Fruit fly (Drosophila melanogaster) Kc167 (cell line): ENCODE results near the gene Hph.

Experiments
- Myc ChIP-seq: fragments of >200 bp; optimal IDR thresholded peaks from 2 replicates; lab custom pipeline; 2017; ENCODE audit warnings: missing external identifiers
- Sin3A ChIP-seq: fragments of >200 bp; optimal IDR thresholded peaks from 2 replicates; lab custom pipeline; 2018; ENCODE audit warnings: missing external identifiers
- h ChIP-seq: fragments of >200 bp; optimal IDR thresholded peaks from 3 replicates; lab custom pipeline; 2018; ENCODE audit warnings: missing external identifiers
- insv ChIP-seq: fragments of >200 bp; optimal IDR thresholded peaks from 3 replicates; lab custom pipeline; 2018; ENCODE audit warnings: missing external identifiers
- psq ChIP-seq: fragments of >200 bp; optimal IDR thresholded peaks from 2 replicates; lab custom pipeline; 2017; ENCODE audit warnings: missing external identifiers
- ttk ChIP-seq: sonication (Bioruptor generic); optimal IDR thresholded peaks from 2 replicates; lab custom pipeline; 2017; ENCODE audit warnings: missing external identifiers

Gene Hph

dm6 chr3R:5264251-5265098 is 7.6 kb downstream of the Hph start:
- TF ChIP-seq Sin3A (lab: Kevin White, UChicago) (no peak), ttk (lab: Kevin White, UChicago) (no peak), psq (lab: Kevin White, UChicago) (no peak), Myc (lab: Kevin White, UChicago) (no peak), insv (lab: Kevin White, UChicago) (no peak), h (lab: Kevin White, UChicago) (no peak)

dm6 chr3R:5266282-5266681 is 9.4 kb downstream of the Hph start:
- TF ChIP-seq Myc (lab: Kevin White, UChicago) (no peak), ttk (lab: Kevin White, UChicago) (no peak), Sin3A (lab: Kevin White, UChicago) (no peak), insv (lab: Kevin White, UChicago) (no peak), h (lab: Kevin White, UChicago) (no peak), psq (lab: Kevin White, UChicago) (no peak)

- TF ChIP-seq h (lab: Kevin White, UChicago) (no peak), Sin3A (lab: Kevin White, UChicago) (no peak), psq (lab: Kevin White, UChicago) (no peak), Myc (lab: Kevin White, UChicago) (no peak), ttk (lab: Kevin White, UChicago) (no peak), insv (lab: Kevin White, UChicago) (no peak)
These were observed 11.7 kb downstream of the Hph start for dm6 chr3R:5268495-5268894.

- TF ChIP-seq Myc (lab: Kevin White, UChicago) (no peak), Sin3A (lab: Kevin White, UChicago) (no peak), insv (lab: Kevin White, UChicago) (no peak), psq (lab: Kevin White, UChicago) (no peak), h (lab: Kevin White, UChicago) (no peak), ttk (lab: Kevin White, UChicago) (no peak)
These were observed 14.0 kb downstream of the Hph start for dm6 chr3R:5270806-5271205.

dm6 chr3R:5277735-5278134 is 20.9 kb downstream of the Hph start, which contains the start of gene CG31538:
Gene CG31538, minus strand, starts transcription at chr3R:5277835.
- no peak for TF ChIP-seq h (lab: Kevin White, UChicago)
- no peak for TF ChIP-seq insv (lab: Kevin White, UChicago)
- no peak for TF ChIP-seq psq (lab: Kevin White, UChicago)
- TF ChIP-seq Myc (lab: Kevin White, UChicago): no peak
- TF ChIP-seq Sin3A (lab: Kevin White, UChicago): no peak
- TF ChIP-seq ttk (lab: Kevin White, UChicago): no peak

- TF ChIP-seq h (lab: Kevin White, UChicago) (no peak), Sin3A (lab: Kevin White, UChicago) (no peak), psq (lab: Kevin White, UChicago) (no peak), Myc (lab: Kevin White, UChicago) (no peak), insv (lab: Kevin White, UChicago) (no peak), ttk (lab: Kevin White, UChicago) (no peak)
These were observed 21.8 kb downstream of the Hph start for dm6 chr3R:5278627-5279026.

dm6 chr3R:5279609-5280164 is 22.9 kb downstream of the Hph start:
- no peak for TF ChIP-seq Sin3A (lab: Kevin White, UChicago)
- TF ChIP-seq ttk (lab: Kevin White, UChicago): no peak
- TF ChIP-seq psq (lab: Kevin White, UChicago): no peak
- no peak for TF ChIP-seq insv (lab: Kevin White, UChicago)
- no peak for TF ChIP-seq h (lab: Kevin White, UChicago)
- TF ChIP-seq Myc (lab: Kevin White, UChicago): no peak

dm6 chr3R:5280380-5280779 is 23.5 kb downstream of the Hph start:
- TF ChIP-seq insv (lab: Kevin White, UChicago) (no peak), Sin3A (lab: Kevin White, UChicago) (no peak), Myc (lab: Kevin White, UChicago) (no peak), ttk (lab: Kevin White, UChicago) (no peak), h (lab: Kevin White, UChicago) (no peak), psq (lab: Kevin White, UChicago) (no peak)

dm6 chr3R:5281094-5281493 is 24.3 kb downstream of the Hph start:
- TF ChIP-seq Sin3A (lab: Kevin White, UChicago) (no peak), h (lab: Kevin White, UChicago) (no peak), ttk (lab: Kevin White, UChicago) (no peak), psq (lab: Kevin White, UChicago) (no peak), Myc (lab: Kevin White, UChicago) (no peak), insv (lab: Kevin White, UChicago) (no peak)

dm6 chr3R:5282755-5283359 is 26.0 kb downstream of the Hph start:
- TF ChIP-seq h (lab: Kevin White, UChicago) (peak; percentile 87), insv (lab: Kevin White, UChicago) (peak; percentile 94), psq (lab: Kevin White, UChicago) (no peak)
